Fruit fly (Drosophila melanogaster) whole organism, embryonic: ENCODE measurements around the gene bumpel.

Source experiments
- Adf1 ChIP-seq: fragments of 200-800 bp; sonication (Bioruptor generic); IDR thresholded peaks from 2 replicates; pipeline ENCODE4 v1.3.6; 2022; ENCODE audit warnings: missing biosample characterization, missing genetic modification characterization
- Bteb2 ChIP-seq: fragments of 200-800 bp; sonication (Bioruptor generic); optimal IDR thresholded peaks from 2 replicates; lab custom pipeline; 2016; ENCODE audit warnings: missing biosample characterization, missing genetic modification characterization
- CG10209 ChIP-seq: fragments of 200-800 bp; sonication (Bioruptor generic); optimal IDR thresholded peaks from 3 replicates; lab custom pipeline; 2017; ENCODE audit warnings: missing biosample characterization, mild to moderate bottlenecking, missing genetic modification characterization, missing genetic modification reagents
- CG10543 ChIP-seq: fragments of 200-800 bp; sonication (Bioruptor generic); optimal IDR thresholded peaks from 3 replicates; lab custom pipeline; 2017; ENCODE audit warnings: missing biosample characterization, mild to moderate bottlenecking, missing genetic modification characterization, moderate library complexity
- CG11560 ChIP-seq: fragments of 200-800 bp; sonication (Bioruptor generic); IDR thresholded peaks from 3 replicates; pipeline ENCODE4 v1.3.6; 2022; ENCODE audit warnings: missing biosample characterization, missing genetic modification characterization
- CG11723 ChIP-seq: fragments of 200-800 bp; sonication (Bioruptor generic); optimal IDR thresholded peaks from 2 replicates; lab custom pipeline; 2017; ENCODE audit warnings: missing biosample characterization, mild to moderate bottlenecking, missing genetic modification characterization
- CG15479 ChIP-seq: fragments of 200-800 bp; sonication (Bioruptor generic); optimal IDR thresholded peaks from 3 replicates; lab custom pipeline; 2019; ENCODE audit warnings: missing biosample characterization, mild to moderate bottlenecking, missing genetic modification characterization, moderate library complexity
- CG17328 ChIP-seq: fragments of 200-800 bp; sonication (Bioruptor generic); IDR thresholded peaks from 2 replicates; pipeline ENCODE4 v1.3.6; 2022; ENCODE audit warnings: missing biosample characterization, missing genetic modification characterization
- CG17829 ChIP-seq: fragments of 200-800 bp; optimal IDR thresholded peaks from 2 replicates; lab custom pipeline; 2019; ENCODE audit warnings: missing biosample characterization, mild to moderate bottlenecking, missing genetic modification characterization, moderate library complexity
- CG32772 ChIP-seq: fragments of 200-800 bp; sonication (Bioruptor generic); IDR thresholded peaks from 2 replicates; pipeline ENCODE4 v1.3.6; 2022; ENCODE audit warnings: missing biosample characterization, missing genetic modification characterization
- CG34224 ChIP-seq: fragments of 200-800 bp; sonication (Bioruptor generic); IDR thresholded peaks from 3 replicates; pipeline ENCODE4 v1.3.6; 2022; ENCODE audit warnings: missing biosample characterization, missing genetic modification characterization; ENCODE audit not compliant: partially characterized antibody
- CG4820 ChIP-seq: fragments of 200-800 bp; sonication (Bioruptor generic); optimal IDR thresholded peaks from 3 replicates; lab custom pipeline; 2016; ENCODE audit warnings: missing biosample characterization, missing genetic modification characterization
- CG5245 ChIP-seq: fragments of 200-800 bp; sonication (Bioruptor generic); optimal IDR thresholded peaks from 3 replicates; lab custom pipeline; 2016; ENCODE audit warnings: missing biosample characterization, missing genetic modification characterization
- CG6272 ChIP-seq: fragments of 200-800 bp; sonication (Bioruptor generic); IDR thresholded peaks from 2 replicates; pipeline ENCODE4 v1.3.6; 2022; ENCODE audit warnings: missing biosample characterization, missing genetic modification characterization
- CG9215 ChIP-seq: fragments of 200-800 bp; sonication (Bioruptor generic); IDR thresholded peaks from 2 replicates; pipeline ENCODE4 v1.3.6; 2022; ENCODE audit warnings: missing biosample characterization, missing genetic modification characterization
- CG9437 ChIP-seq: fragments of 200-800 bp; sonication (Bioruptor generic); optimal IDR thresholded peaks from 2 replicates; lab custom pipeline; 2018; ENCODE audit warnings: missing biosample characterization, mild to moderate bottlenecking, missing genetic modification characterization
- CHES-1-like ChIP-seq: fragments of 200-800 bp; sonication (Bioruptor generic); optimal IDR thresholded peaks from 2 replicates; lab custom pipeline; 2016; ENCODE audit warnings: missing biosample characterization, missing genetic modification characterization
- Dll ChIP-seq: fragments of 200-800 bp; sonication (Bioruptor generic); IDR thresholded peaks from 4 replicates; pipeline ENCODE4 v1.3.6; 2022; ENCODE audit warnings: missing biosample characterization, missing genetic modification characterization; ENCODE audit not compliant: partially characterized antibody
- Elba2 ChIP-seq: fragments of 200-800 bp; sonication (Bioruptor generic); optimal IDR thresholded peaks from 3 replicates; lab custom pipeline; 2016; ENCODE audit warnings: missing biosample characterization, missing genetic modification characterization
- Fer1 ChIP-seq: fragments of 200-800 bp; sonication (Bioruptor generic); optimal IDR thresholded peaks from 2 replicates; lab custom pipeline; 2017; ENCODE audit warnings: missing biosample characterization, mild to moderate bottlenecking, missing genetic modification characterization
- HLH3B ChIP-seq: fragments of 200-800 bp; sonication (Bioruptor generic); IDR thresholded peaks from 2 replicates; pipeline ENCODE4 v1.3.6; 2022; ENCODE audit warnings: missing biosample characterization, missing genetic modification characterization
- HLHmδ ChIP-seq: fragments of 200-800 bp; sonication (Bioruptor generic); optimal IDR thresholded peaks from 2 replicates; lab custom pipeline; 2018; ENCODE audit warnings: missing biosample characterization, mild to moderate bottlenecking, missing genetic modification characterization, moderate library complexity
- Med ChIP-seq: fragments of 200-800 bp; sonication (Bioruptor generic); peaks from one replicate; lab custom pipeline; 2016; ENCODE audit warnings: missing biosample characterization, missing genetic modification characterization, mild to moderate bottlenecking, inconsistent platforms, moderate library complexity
- NC2α ChIP-seq: fragments of 200-800 bp; sonication (Bioruptor generic); optimal IDR thresholded peaks from 2 replicates; lab custom pipeline; 2016; ENCODE audit warnings: missing biosample characterization, missing genetic modification characterization
- Neu2 ChIP-seq: fragments of 200-800 bp; sonication (Bioruptor generic); optimal IDR thresholded peaks from 3 replicates; lab custom pipeline; 2016; ENCODE audit warnings: missing biosample characterization, missing genetic modification characterization, borderline replicate concordance
- Scr ChIP-seq: fragments of 200-800 bp; sonication (Bioruptor generic); IDR thresholded peaks from 2 replicates; pipeline ENCODE4 v1.3.6; 2022; ENCODE audit warnings: missing biosample characterization, missing genetic modification characterization; ENCODE audit not compliant: partially characterized antibody
- Spps ChIP-seq: fragments of 200-800 bp; sonication (Bioruptor generic); optimal IDR thresholded peaks from 2 replicates; lab custom pipeline; 2018; ENCODE audit warnings: missing biosample characterization, mild to moderate bottlenecking, missing genetic modification characterization
- Trl ChIP-seq, 3 experiments: fragments of >200 bp in 2 of 3; fragments of 200-800 bp in 1 of 3; sonication (Bioruptor generic) in 1 of 3; optimal IDR thresholded peaks; 2 replicates in 1 of 3; 3 replicates in 2 of 3; lab custom pipeline; 2016 to 2017; ENCODE audit warnings: missing biosample characterization in 1 of 3, missing genetic modification characterization in 1 of 3
- abd-A ChIP-seq: fragments of 200-800 bp; sonication (Bioruptor generic); optimal IDR thresholded peaks from 3 replicates; lab custom pipeline; 2019; ENCODE audit warnings: missing biosample characterization, mild to moderate bottlenecking, missing genetic modification characterization, moderate library complexity
- aop ChIP-seq: fragments of 200-800 bp; sonication (Bioruptor generic); IDR thresholded peaks from 2 replicates; pipeline ENCODE4 v1.3.6; 2022; ENCODE audit warnings: missing biosample characterization, missing genetic modification characterization
- chm ChIP-seq: fragments of 200-800 bp; sonication (Bioruptor generic); IDR thresholded peaks from 2 replicates; pipeline ENCODE4 v1.3.6; 2022; ENCODE audit warnings: missing biosample characterization, missing genetic modification characterization
- eve ChIP-seq, 2 experiments: fragments of >200 bp; optimal IDR thresholded peaks; 2 replicates each; lab custom pipeline; 2017; ENCODE audit warnings: missing biosample characterization in 2 of 2, missing genetic modification characterization in 2 of 2
- ewg ChIP-seq: fragments of 200-800 bp; sonication (Bioruptor generic); optimal IDR thresholded peaks from 3 replicates; lab custom pipeline; 2017; ENCODE audit warnings: mild to moderate bottlenecking, missing biosample characterization, missing genetic modification reagents, missing genetic modification characterization
- fd102C ChIP-seq: fragments of 200-800 bp; sonication (Bioruptor generic); optimal IDR thresholded peaks from 2 replicates; lab custom pipeline; 2018; ENCODE audit warnings: missing biosample characterization, mild to moderate bottlenecking, missing genetic modification characterization, moderate library complexity
- grau ChIP-seq: fragments of 200-800 bp; optimal IDR thresholded peaks from 3 replicates; lab custom pipeline; 2019; ENCODE audit warnings: missing biosample characterization, mild to moderate bottlenecking, missing genetic modification characterization, moderate library complexity
- gro ChIP-seq: fragments of 200-800 bp; sonication (Bioruptor generic); optimal IDR thresholded peaks from 2 replicates; lab custom pipeline; 2016; ENCODE audit warnings: missing biosample characterization, missing genetic modification characterization
- gsb-n ChIP-seq: fragments of 200-800 bp; sonication (Bioruptor generic); optimal IDR thresholded peaks from 3 replicates; lab custom pipeline; 2018; ENCODE audit warnings: missing biosample characterization, mild to moderate bottlenecking, missing genetic modification characterization
- lola ChIP-seq, 3 experiments: fragments of >200 bp in 2 of 3; fragments of 200-800 bp in 1 of 3; sonication (Bioruptor generic) in 1 of 3; optimal IDR thresholded peaks; 2 replicates each; lab custom pipeline; 2017 to 2019; ENCODE audit warnings: missing biosample characterization in 3 of 3, missing genetic modification characterization in 3 of 3, mild to moderate bottlenecking in 1 of 3, moderate library complexity in 1 of 3
- org-1 ChIP-seq: fragments of 200-800 bp; sonication (Bioruptor generic); optimal IDR thresholded peaks from 2 replicates; lab custom pipeline; 2017; ENCODE audit warnings: missing biosample characterization, missing genetic modification characterization
- pan ChIP-seq, 4 experiments: fragments of >200 bp in 3 of 4; fragments of 200-800 bp in 1 of 4; sonication (Bioruptor generic) in 1 of 4; optimal IDR thresholded peaks in 3 of 4; IDR thresholded peaks in 1 of 4; 2 replicates each; pipeline versions ENCODE4 v1.3.6 to Lab custom; 2017 to 2022; ENCODE audit warnings: missing biosample characterization in 2 of 4, missing genetic modification characterization in 2 of 4, mixed read lengths in 1 of 4
- pho ChIP-seq: fragments of 200-800 bp; sonication (Bioruptor generic); optimal IDR thresholded peaks from 2 replicates; lab custom pipeline; 2016; ENCODE audit warnings: missing biosample characterization, missing genetic modification characterization
- sr ChIP-seq: fragments of 200-800 bp; sonication (Bioruptor generic); IDR thresholded peaks from 3 replicates; pipeline ENCODE4 v1.3.6; 2022; ENCODE audit warnings: missing biosample characterization, missing genetic modification characterization
- tgo ChIP-seq: fragments of 200-800 bp; sonication (Bioruptor generic); IDR thresholded peaks from 3 replicates; pipeline ENCODE4 v1.3.6; 2022; ENCODE audit warnings: missing biosample characterization, missing genetic modification characterization
- twi ChIP-seq: fragments of 200-800 bp; optimal IDR thresholded peaks from 2 replicates; lab custom pipeline; 2019; ENCODE audit warnings: missing biosample characterization, mild to moderate bottlenecking, missing genetic modification characterization, moderate library complexity
- zen ChIP-seq: fragments of 200-800 bp; sonication (Bioruptor generic); optimal IDR thresholded peaks from 3 replicates; lab custom pipeline; 2018; ENCODE audit warnings: missing biosample characterization, mild to moderate bottlenecking, missing genetic modification characterization, moderate library complexity

Gene bumpel

dm6 chr3R:11372053-11373016, 46.1 kb downstream of the bumpel start (continued):
- TF ChIP-seq CHES-1-like (GFP tag; lab: Kevin White, UChicago) (no peak), CG6272 (0 out of 2 replicates have a peak, but pooled peaks have one; percentile 28), CG32772 (no peak), grau (peak; percentile 9), Fer1 (GFP tag; lab: Kevin White, UChicago) (no peak), lola (GFP tag; optimal IDR thresholded peaks at IDR 0.05; lab: Kevin White, UChicago) (no peak), gsb-n (peak; percentile 33), Med (peak; percentile 89), HLHmδ (GFP tag; lab: Kevin White, UChicago) (peak; percentile 74), org-1 (GFP tag; lab: Kevin White, UChicago) (peak; percentile 2), CG10209 (peak; percentile 12), NC2α (GFP tag; lab: Kevin White, UChicago) (peak; percentile 22), Adf1 (GFP tag; lab: Robert Waterston, UW) (peak; percentile 98), Scr (GFP tag; lab: Robert Waterston, UW) (0 out of 2 replicates have a peak, but pooled peaks have one; percentile 11), Trl (optimal IDR thresholded peaks at IDR 0.05; lab: Kevin White, UChicago) (peak; percentile 53 to 74), Trl (GFP tag; optimal IDR thresholded peaks at IDR 0.05; lab: Kevin White, UChicago) (peak; percentile 13), Bteb2 (GFP tag; lab: Kevin White, UChicago) (no peak), CG15479 (GFP tag; lab: Kevin White, UChicago) (peak; percentile 15), Dll (GFP tag; lab: Robert Waterston, UW) (no peak; the same call in 3 of the 4 replicates), CG5245 (GFP tag; lab: Kevin White, UChicago) (peak; percentile 12), CG17328 (GFP tag; lab: Robert Waterston, UW) (peak; percentile 51), CG9437 (GFP tag; lab: Kevin White, UChicago) (no peak), eve (GFP tag; optimal IDR thresholded peaks at IDR 0.05; lab: Kevin White, UChicago) (no peak), twi (tag; lab: Kevin White, UChicago) (no peak), CG17829 (tag; lab: Kevin White, UChicago) (peak; percentile 66), aop (GFP tag; lab: Robert Waterston, UW) (no peak), CG9215 (GFP tag; lab: Robert Waterston, UW) (no peak), CG4820 (GFP tag; lab: Kevin White, UChicago) (peak; percentile 30), CG11560 (tag; lab: Robert Waterston, UW) (no peak), zen (tag; lab: Kevin White, UChicago) (peak; percentile 32), chm (GFP tag; lab: Robert Waterston, UW) (peak; percentile 60), pan (optimal IDR thresholded peaks at IDR 0.05; lab: Kevin White, UChicago) (no peak), pan (GFP tag; optimal IDR thresholded peaks at IDR 0.05 in 1 of 2, IDR thresholded peaks at IDR 0.05 in 1 of 2) (peak in 1 of 2 experiments; percentile 19), sr (GFP tag; lab: Robert Waterston, UW) (0 out of 3 replicates have a peak, but pooled peaks have one; percentile 21), CG10543 (peak; percentile 13), Spps (tag; lab: Kevin White, UChicago) (peak; percentile 32), CG11723 (GFP tag; lab: Kevin White, UChicago) (peak; percentile 40), abd-A (tag; lab: Kevin White, UChicago) (peak; percentile 23), Neu2 (no peak), pho (GFP tag; lab: Kevin White, UChicago) (no peak), Elba2 (no peak), ewg (GFP tag; lab: Kevin White, UChicago) (peak; percentile 40), gro (no peak), HLH3B (GFP tag; lab: Robert Waterston, UW) (peak; percentile 26; the same call in 1 of the 2 replicates), tgo (GFP tag; lab: Robert Waterston, UW) (no peak), fd102C (GFP tag; lab: Kevin White, UChicago) (peak; percentile 53), CG34224 (GFP tag; lab: Robert Waterston, UW) (peak; percentile 36; the same call in 1 of the 3 replicates)
